Fruit fly (Drosophila melanogaster): ENCODE data around the gene FMRFaR.

The FMRFaR gene

dm6 chr3L:3034779-3035643, 33.5 kb downstream of the FMRFaR start, which contains the start of gene CG2162 (continued):
- TF ChIP-seq emc (GFP tag; optimal IDR thresholded peaks at IDR 0.05) (no peak), CG6765 (GFP tag; optimal IDR thresholded peaks at IDR 0.05) (peak; percentile 32), CG8089 (GFP tag; optimal IDR thresholded peaks at IDR 0.05) (no peak), Nf-YC (tag; optimal IDR thresholded peaks at IDR 0.05) (peak; percentile 41), CG3995 (GFP tag; optimal IDR thresholded peaks at IDR 0.05) (peak; percentile 1), vfl (GFP tag; optimal IDR thresholded peaks at IDR 0.05) (no peak), usp (GFP tag; optimal IDR thresholded peaks at IDR 0.05) (no peak), Dp (GFP tag; optimal IDR thresholded peaks at IDR 0.05) (peak; percentile 88), stwl (tag; optimal IDR thresholded peaks at IDR 0.05) (peak; percentile 50), Ets97D (GFP tag; optimal IDR thresholded peaks at IDR 0.05) (peak; percentile 15), MESR4 (GFP tag; optimal IDR thresholded peaks at IDR 0.05) (peak; percentile 79), Atf3 (GFP tag; optimal IDR thresholded peaks at IDR 0.05) (no peak), Asciz (GFP tag; optimal IDR thresholded peaks at IDR 0.05) (no peak), CG13296 (GFP tag; optimal IDR thresholded peaks at IDR 0.05) (no peak), CG10147 (GFP tag; optimal IDR thresholded peaks at IDR 0.05) (peak; percentile 36), CG12299 (tag; optimal IDR thresholded peaks at IDR 0.05) (no peak), Ravus (GFP tag; IDR thresholded peaks at IDR 0.05) (no peak), hbn (GFP tag; IDR thresholded peaks at IDR 0.05; ENCODE audit: partially characterized antibody) (peak; percentile 21; the same call in 1 of the 2 replicates), sd (tag; optimal IDR thresholded peaks at IDR 0.05) (peak; percentile 77), Oaz (GFP tag; IDR thresholded peaks at IDR 0.05) (no peak), gro (GFP tag; optimal IDR thresholded peaks at IDR 0.05) (peak; percentile 34), CG13287 (GFP tag; IDR thresholded peaks at IDR 0.05; ENCODE audit: partially characterized antibody) (peak; percentile 32; the same call in 1 of the 2 replicates), Fer1 (GFP tag; optimal IDR thresholded peaks at IDR 0.05) (peak; percentile 24), Trl (optimal IDR thresholded peaks at IDR 0.05) (peak; percentile 27 to 73), Trl (GFP tag; optimal IDR thresholded peaks at IDR 0.05) (no peak), CG31224 (GFP tag; IDR thresholded peaks at IDR 0.05) (no peak), CHES-1-like (GFP tag; optimal IDR thresholded peaks at IDR 0.05) (no peak), sob (GFP tag; IDR thresholded peaks at IDR 0.05) (no peak), bbx (GFP tag; IDR thresholded peaks at IDR 0.05; ENCODE audit: partially characterized antibody) (peak; percentile 41), CG15514 (GFP tag; optimal IDR thresholded peaks at IDR 0.05) (peak; percentile 28), CG2116 (GFP tag; optimal IDR thresholded peaks at IDR 0.05) (no peak), inv (GFP tag; IDR thresholded peaks at IDR 0.05; ENCODE audit: partially characterized antibody) (no peak), wor (GFP tag; IDR thresholded peaks at IDR 0.05) (no peak), chn (GFP tag; optimal IDR thresholded peaks at IDR 0.05) (no peak), HmgZ (tag; optimal IDR thresholded peaks at IDR 0.05) (peak; percentile 35), amos (GFP tag; IDR thresholded peaks at IDR 0.05; ENCODE audit: partially characterized antibody) (peak; percentile 48), chif (GFP tag; optimal IDR thresholded peaks at IDR 0.05) (no peak), Bgb (GFP tag; IDR thresholded peaks at IDR 0.05; ENCODE audit: partially characterized antibody) (peak; percentile 59), nmo (GFP tag; optimal IDR thresholded peaks at IDR 0.05) (peak; percentile 0), gsb (GFP tag; IDR thresholded peaks at IDR 0.05) (no peak), CTCF (GFP tag; optimal IDR thresholded peaks at IDR 0.05) (peak; percentile 23), pum (GFP tag; optimal IDR thresholded peaks at IDR 0.05) (no peak), btn (GFP tag; optimal IDR thresholded peaks at IDR 0.05) (no peak), CG10267 (tag; optimal IDR thresholded peaks at IDR 0.05) (peak; percentile 13), CG11398 (GFP tag; optimal IDR thresholded peaks at IDR 0.05) (no peak), mirr (GFP tag; optimal IDR thresholded peaks at IDR 0.05) (peak; percentile 5), Aef1 (GFP tag; IDR thresholded peaks at IDR 0.05) (peak; percentile 57), CG8478 (optimal IDR thresholded peaks at IDR 0.05) (peak; percentile 89), CG13424 (tag; optimal IDR thresholded peaks at IDR 0.05) (no peak), CG11560 (tag; IDR thresholded peaks at IDR 0.05) (no peak)
